Worm (Caenorhabditis elegans) whole organism, L4 larva: ENCODE measurements around the gene srd-19.
"Not testable (repeated sequence)": the region's sequence is repeated elsewhere in the genome, so short reads cannot be mapped to it uniquely, and the experiment has no call there.

ENCODE experiments used
- F10B5.3 ChIP-seq: sonication (generic microtip); optimal IDR thresholded peaks from 2 replicates; lab custom pipeline; 2016; ENCODE audit warnings: mild to moderate bottlenecking, missing genetic modification characterization, missing compliant biosample characterization
- F26F4.8 ChIP-seq: fragments of 200-800 bp; sonication (Bioruptor generic); conservative IDR thresholded peaks from 2 replicates; pipeline ENCODE4 v1.3.6; 2022; ENCODE audit warnings: missing genetic modification characterization, missing compliant biosample characterization
- F44E2.7 ChIP-seq: fragments of 200-800 bp; sonication (Bioruptor generic); IDR thresholded peaks from 2 replicates; pipeline ENCODE4 v2.1.2; 2022; ENCODE audit warnings: missing genetic modification characterization, missing compliant biosample characterization
- T20F7.1 ChIP-seq: fragments of 200-800 bp; sonication (Bioruptor generic); optimal IDR thresholded peaks from 2 replicates; lab custom pipeline; 2018; ENCODE audit warnings: mild to moderate bottlenecking, missing genetic modification characterization, missing compliant biosample characterization
- T26A8.4 ChIP-seq: fragments of 200-800 bp; sonication (Bioruptor generic); IDR thresholded peaks from 2 replicates; pipeline ENCODE4 v1.3.6; 2022; ENCODE audit warnings: missing genetic modification characterization, missing compliant biosample characterization
- Y75B8A.6 ChIP-seq: fragments of 200-800 bp; sonication (Bioruptor generic); IDR thresholded peaks from 2 replicates; pipeline ENCODE4 v1.3.6; 2022; ENCODE audit warnings: missing genetic modification reagents, missing genetic modification characterization, missing compliant biosample characterization
- ZK546.5 ChIP-seq, 2 experiments: sonication (generic microtip); optimal IDR thresholded peaks; 2 replicates each; lab custom pipeline; 2017; ENCODE audit warnings: missing biosample characterization in 2 of 2, missing genetic modification characterization in 2 of 2
- ama-1 ChIP-seq: fragments of 150-350 bp; optimal IDR thresholded peaks from 2 replicates; lab custom pipeline; 2014; ENCODE audit warnings: inconsistent platforms, mixed read lengths
- ceh-44 ChIP-seq: fragments of 200-800 bp; sonication (Bioruptor generic); IDR thresholded peaks from 2 replicates; pipeline ENCODE4 v1.3.6; 2022; ENCODE audit warnings: missing genetic modification reagents, missing genetic modification characterization, missing compliant biosample characterization
- ceh-62 ChIP-seq: sonication (generic microtip); optimal IDR thresholded peaks from 2 replicates; lab custom pipeline; 2017; ENCODE audit warnings: missing biosample characterization, missing genetic modification characterization
- daf-16 ChIP-seq, 3 experiments: sonication (generic microtip); optimal IDR thresholded peaks; 2 replicates each; lab custom pipeline; 2016 to 2017; ENCODE audit warnings: missing genetic modification characterization in 3 of 3, missing genetic modification reagents in 3 of 3, mild to moderate bottlenecking in 2 of 3, missing compliant biosample characterization in 2 of 3, missing biosample characterization in 1 of 3, moderate library complexity in 1 of 3
- daf-19 ChIP-seq: fragments of 200-800 bp; sonication (Bioruptor generic); conservative IDR thresholded peaks from 2 replicates; pipeline ENCODE4 v1.3.6; 2022; ENCODE audit warnings: missing genetic modification characterization, missing compliant biosample characterization
- dmd-6 ChIP-seq: fragments of 200-800 bp; sonication (Bioruptor generic); IDR thresholded peaks from 2 replicates; pipeline ENCODE4 v1.3.6; 2022; ENCODE audit warnings: missing genetic modification reagents, missing genetic modification characterization, missing compliant biosample characterization
- dmd-8 ChIP-seq: fragments of 200-800 bp; sonication (Bioruptor generic); IDR thresholded peaks from 2 replicates; pipeline ENCODE4 v1.3.6; 2022; ENCODE audit warnings: missing genetic modification characterization, missing compliant biosample characterization
- dpl-1 ChIP-seq: fragments of 150-350 bp; optimal IDR thresholded peaks from 2 replicates; lab custom pipeline; 2014; ENCODE audit warnings: missing biosample characterization, missing genetic modification reagents, missing genetic modification characterization
- dve-1 ChIP-seq: sonication (generic microtip); optimal IDR thresholded peaks from 2 replicates; lab custom pipeline; 2017; ENCODE audit warnings: antibody characterized with exemption, mild to moderate bottlenecking, missing genetic modification characterization, missing compliant biosample characterization; ENCODE audit not compliant: insufficient read depth
- hlh-11 ChIP-seq: fragments of 200-800 bp; sonication (Bioruptor generic); optimal IDR thresholded peaks from 2 replicates; lab custom pipeline; 2018; ENCODE audit warnings: mild to moderate bottlenecking, missing genetic modification characterization, missing compliant biosample characterization
- lim-7 ChIP-seq: fragments of 200-800 bp; sonication (Bioruptor generic); IDR thresholded peaks from 2 replicates; pipeline ENCODE4 v1.3.6; 2022; ENCODE audit warnings: missing genetic modification characterization, missing compliant biosample characterization
- lin-38 ChIP-seq: fragments of 200-800 bp; sonication (Bioruptor generic); IDR thresholded peaks from 2 replicates; pipeline ENCODE4 v1.3.6; 2022; ENCODE audit warnings: missing genetic modification reagents, missing genetic modification characterization, missing compliant biosample characterization
- mdl-1 ChIP-seq, 2 experiments: fragments of 150-350 bp in 1 of 2; sonication (generic microtip) in 1 of 2; optimal IDR thresholded peaks; 2 replicates each; lab custom pipeline; 2014 to 2017; ENCODE audit warnings: missing biosample characterization in 2 of 2, missing genetic modification characterization in 2 of 2
- mxl-2 ChIP-seq: fragments of 200-800 bp; sonication (Bioruptor generic); conservative IDR thresholded peaks from 2 replicates; pipeline ENCODE4 v1.3.6; 2022; ENCODE audit warnings: missing genetic modification reagents, missing genetic modification characterization, missing compliant biosample characterization
- nhr-10 ChIP-seq: fragments of 150-350 bp; optimal IDR thresholded peaks from 2 replicates; lab custom pipeline; 2014; ENCODE audit warnings: missing biosample characterization, missing genetic modification characterization
- nhr-102 ChIP-seq: sonication (generic microtip); optimal IDR thresholded peaks from 2 replicates; lab custom pipeline; 2016; ENCODE audit warnings: mild to moderate bottlenecking, missing genetic modification characterization, moderate library complexity, missing compliant biosample characterization
- nhr-111 ChIP-seq: fragments of 200-800 bp; sonication (Bioruptor generic); optimal IDR thresholded peaks from 2 replicates; lab custom pipeline; 2018; ENCODE audit warnings: mild to moderate bottlenecking, missing genetic modification characterization, missing compliant biosample characterization
- nhr-28 ChIP-seq: fragments of 150-350 bp; optimal IDR thresholded peaks from 2 replicates; lab custom pipeline; 2014; ENCODE audit warnings: missing biosample characterization, missing genetic modification characterization
- nhr-6 ChIP-seq: fragments of 150-350 bp; optimal IDR thresholded peaks from 2 replicates; lab custom pipeline; 2014; ENCODE audit warnings: missing biosample characterization, missing genetic modification characterization
- nhr-77 ChIP-seq: fragments of 150-350 bp; optimal IDR thresholded peaks from 2 replicates; lab custom pipeline; 2014; ENCODE audit warnings: missing biosample characterization, missing genetic modification characterization
- pha-4 ChIP-seq, 2 experiments: fragments of 150-350 bp in 1 of 2; fragments of 200-800 bp in 1 of 2; sonication (Bioruptor generic) in 1 of 2; IDR thresholded peaks in 1 of 2; optimal IDR thresholded peaks in 1 of 2; 2 replicates each; pipeline versions ENCODE4 v1.3.6 to Lab custom; 2014 to 2022; ENCODE audit warnings: missing genetic modification characterization in 2 of 2, missing genetic modification reagents in 2 of 2, missing biosample characterization in 1 of 2, missing compliant biosample characterization in 1 of 2
- php-3 ChIP-seq: fragments of 200-800 bp; sonication (Bioruptor generic); IDR thresholded peaks from 2 replicates; pipeline ENCODE4 v1.3.6; 2022; ENCODE audit warnings: missing genetic modification reagents, missing genetic modification characterization, missing compliant biosample characterization
- pqm-1 ChIP-seq: sonication (generic microtip); optimal IDR thresholded peaks from 2 replicates; lab custom pipeline; 2017; ENCODE audit warnings: missing biosample characterization, missing genetic modification characterization
- set-16 ChIP-seq: fragments of 200-800 bp; sonication (Bioruptor generic); IDR thresholded peaks from 2 replicates; pipeline ENCODE4 v1.3.6; 2022; ENCODE audit warnings: missing genetic modification reagents, missing genetic modification characterization, missing compliant biosample characterization
- snpc-1.2 ChIP-seq: fragments of 200-800 bp; sonication (Bioruptor generic); IDR thresholded peaks from 2 replicates; pipeline ENCODE4 v1.3.6; 2022; ENCODE audit warnings: missing genetic modification reagents, missing genetic modification characterization, missing compliant biosample characterization
- unc-130 ChIP-seq: sonication (generic microtip); optimal IDR thresholded peaks from 2 replicates; lab custom pipeline; 2016; ENCODE audit warnings: missing genetic modification reagents, missing genetic modification characterization, missing compliant biosample characterization
- unc-62 ChIP-seq, 3 experiments: fragments of 150-350 bp in 1 of 3; sonication (generic microtip); optimal IDR thresholded peaks in 2 of 3; peaks in 1 of 3; 1 replicate in 1 of 3; 2 replicates in 2 of 3; lab custom pipeline; 2014 to 2017; ENCODE audit warnings: missing biosample characterization in 3 of 3, missing genetic modification characterization in 3 of 3, missing genetic modification reagents in 3 of 3, missing genotype in 1 of 3
- zfp-3 ChIP-seq: fragments of 200-800 bp; sonication (Bioruptor generic); conservative IDR thresholded peaks from 2 replicates; pipeline ENCODE4 v1.3.6; 2022; ENCODE audit warnings: missing genetic modification reagents, missing genetic modification characterization, missing compliant biosample characterization
- zip-2 ChIP-seq: fragments of 150-350 bp; optimal IDR thresholded peaks from 2 replicates; lab custom pipeline; 2014; ENCODE audit warnings: missing biosample characterization, missing genetic modification characterization
- ztf-11 ChIP-seq: fragments of 150-350 bp; optimal IDR thresholded peaks from 2 replicates; lab custom pipeline; 2014; ENCODE audit warnings: missing biosample characterization, missing genetic modification characterization

srd-19 gene

ce11 chrV:13453334-13453733 is 24.8 kb upstream of the srd-19 start, which contains the start of gene lurp-2:
Gene lurp-2 (plus strand): TSS chrV:13453634.
- TF ChIP-seq hlh-11 (no peak), unc-130 (GFP tag; lab: Kevin White, UChicago) (no peak), F10B5.3 (tag; lab: Kevin White, UChicago) (no peak), unc-62 (GFP tag; optimal IDR thresholded peaks at IDR 0.05 in 1 of 2; lab: Kevin White, UChicago) (no peak), unc-62 (tag; optimal IDR thresholded peaks at IDR 0.05; lab: Kevin White, UChicago) (no peak), T26A8.4 (GFP tag; lab: Robert Waterston, UW) (no peak), dmd-6 (no peak), pha-4 (GFP tag; IDR thresholded peaks at IDR 0.05; lab: Robert Waterston, UW) (no peak), pha-4 (tag; optimal IDR thresholded peaks at IDR 0.05; lab: Kevin White, UChicago) (no peak), nhr-77 (no peak), ceh-44 (GFP tag; lab: Robert Waterston, UW) (no peak), T20F7.1 (GFP tag; lab: Kevin White, UChicago) (no peak), nhr-111 (GFP tag; lab: Kevin White, UChicago) (no peak), nhr-6 (no peak)

DNA sequence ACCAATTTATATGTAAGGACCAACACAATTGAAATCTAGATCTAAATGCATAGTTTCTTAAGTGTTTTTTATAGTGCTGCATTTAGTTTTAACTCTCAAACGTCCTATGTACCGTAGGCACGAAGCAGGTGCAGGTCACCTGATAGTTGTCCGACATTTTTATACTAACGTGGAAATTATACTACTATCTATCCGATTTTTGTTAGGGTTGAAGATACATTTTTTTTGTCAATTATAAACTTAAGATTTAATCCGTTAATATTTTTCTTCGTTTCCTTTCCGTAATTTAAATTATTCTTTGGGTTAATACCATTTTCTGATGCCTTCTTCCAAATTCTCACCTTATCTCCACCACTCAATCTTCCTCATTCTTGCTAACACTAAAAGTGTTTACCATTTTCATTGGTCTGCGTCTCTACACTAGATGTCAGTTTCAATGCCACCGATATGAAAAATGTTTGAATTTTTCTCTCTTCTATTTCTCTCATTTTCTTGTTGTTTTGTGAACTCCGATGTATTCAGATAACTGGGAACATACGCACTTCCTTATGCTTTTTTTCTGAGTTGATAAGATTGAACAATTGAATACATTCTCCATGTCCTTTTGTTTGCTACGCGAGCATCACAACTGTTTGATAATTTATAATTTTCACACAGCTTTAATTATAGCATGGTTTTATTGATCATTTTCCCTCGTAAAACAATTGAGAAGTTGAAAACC is 16.8 kb upstream of the srd-19 start, which contains the start of gene Y2H9A.4:
TSS of gene Y2H9A.4 (plus strand) at position 671 of the 721 bp plus-strand sequence.
- TF ChIP-seq ceh-62 (tag; lab: Kevin White, UChicago), result no peak
- no peak for TF ChIP-seq F26F4.8
- TF ChIP-seq dve-1, result peak; percentile 36
- no peak for TF ChIP-seq lim-7
- TF ChIP-seq nhr-28, result peak; percentile 84
- peak; percentile 29 for TF ChIP-seq nhr-6
- peak in 1 of 2 experiments; percentile 94 for TF ChIP-seq unc-62 (GFP tag; optimal IDR thresholded peaks at IDR 0.05 in 1 of 2; lab: Kevin White, UChicago)
- no peak for TF ChIP-seq unc-62 (tag; optimal IDR thresholded peaks at IDR 0.05; lab: Kevin White, UChicago)
- TF ChIP-seq pqm-1 (tag; lab: Kevin White, UChicago), result peak; percentile 37
- no peak for TF ChIP-seq daf-16 (GFP tag; optimal IDR thresholded peaks at IDR 0.05; lab: Kevin White, UChicago)
- TF ChIP-seq daf-16 (tag; optimal IDR thresholded peaks at IDR 0.05; lab: Kevin White, UChicago), result peak; percentile 93

ce11 chrV:13443535-13443934 is 15.0 kb upstream of the srd-19 start, which contains the start of gene Y2H9A.6:
Gene Y2H9A.6 (plus strand): TSS chrV:13443835.
- not testable (repeated sequence) for TF ChIP-seq nhr-102 (tag; lab: Kevin White, UChicago); zip-2; daf-19 (GFP tag; lab: Robert Waterston, UW)
- TF ChIP-seq, all 104 proteins: peak for 0; not testable (repeated sequence) for 104

DNA sequence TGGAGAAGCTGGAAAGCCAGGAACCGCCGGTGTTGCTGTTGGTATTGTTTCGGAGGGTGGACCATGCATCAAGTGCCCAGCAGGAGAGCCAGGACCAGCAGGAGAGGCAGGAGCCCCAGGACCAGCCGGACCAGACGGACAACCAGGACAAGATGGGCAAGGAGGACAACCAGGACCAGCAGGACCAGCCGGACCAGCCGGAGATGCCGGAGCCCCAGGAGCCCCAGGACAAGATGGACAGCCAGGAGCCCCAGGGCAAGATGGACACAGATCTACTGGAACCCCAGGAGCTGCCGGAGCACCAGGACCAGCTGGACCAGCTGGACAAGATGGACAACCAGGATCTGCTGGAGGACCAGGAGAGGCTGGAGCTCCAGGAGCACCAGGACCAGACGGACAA is 14.3 kb upstream of the srd-19 start:
- TF ChIP-seq daf-16 (GFP tag; optimal IDR thresholded peaks at IDR 0.05; lab: Kevin White, UChicago) (no peak), daf-16 (tag; optimal IDR thresholded peaks at IDR 0.05; lab: Kevin White, UChicago) (no peak), pqm-1 (tag; lab: Kevin White, UChicago) (no peak), lin-38 (GFP tag; lab: Robert Waterston, UW) (peak; percentile 22; the same call in 1 of the 2 replicates), Y75B8A.6 (GFP tag; lab: Robert Waterston, UW) (no peak), F44E2.7 (GFP tag; lab: Robert Waterston, UW) (0 out of 2 replicates have a peak, but pooled peaks have one; percentile 25), php-3 (no peak), lim-7 (0 out of 2 replicates have a peak, but pooled peaks have one; percentile 17), T26A8.4 (GFP tag; lab: Robert Waterston, UW) (0 out of 2 replicates have a peak, but pooled peaks have one; percentile 44), snpc-1.2 (GFP tag; lab: Robert Waterston, UW) (peak; percentile 38; the same call in 1 of the 2 replicates), dmd-8 (GFP tag; lab: Robert Waterston, UW) (0 out of 2 replicates have a peak, but pooled peaks have one; percentile 40), set-16 (GFP tag; lab: Robert Waterston, UW) (peak; percentile 98)

- TF ChIP-seq pha-4 (GFP tag; IDR thresholded peaks at IDR 0.05; lab: Robert Waterston, UW) (no peak), pha-4 (tag; optimal IDR thresholded peaks at IDR 0.05; lab: Kevin White, UChicago) (no peak), mdl-1 (tag; optimal IDR thresholded peaks at IDR 0.05; lab: Kevin White, UChicago) (no peak), ama-1 (lab: Kevin White, UChicago) (no peak), ZK546.5 (tag; optimal IDR thresholded peaks at IDR 0.05; lab: Kevin White, UChicago) (no peak), nhr-10 (tag; lab: Kevin White, UChicago) (no peak), T26A8.4 (GFP tag; lab: Robert Waterston, UW) (no peak), unc-130 (GFP tag; lab: Kevin White, UChicago) (no peak), zfp-3 (GFP tag; lab: Robert Waterston, UW) (no peak), ztf-11 (tag; lab: Kevin White, UChicago) (no peak), daf-19 (GFP tag; lab: Robert Waterston, UW) (no peak), dpl-1 (GFP tag; lab: Kevin White, UChicago) (no peak), mxl-2 (GFP tag; lab: Robert Waterston, UW) (no peak), hlh-11 (no peak)
- TF ChIP-seq, all 104 proteins: peak for 0
Observed at ce11 chrV:13441661-13442060, 13.1 kb upstream of the srd-19 start, which contains the start of gene col-162. Gene col-162 (plus strand): TSS chrV:13441961.
